Fruit fly (Drosophila melanogaster) Kc167 (cell line): Measurements from ENCODE around the gene CG6236.

ENCODE experiments used
- Myc ChIP-seq: fragments of >200 bp; optimal IDR thresholded peaks from 2 replicates; lab custom pipeline; 2017; ENCODE audit warnings: missing external identifiers
- Sin3A ChIP-seq: fragments of >200 bp; optimal IDR thresholded peaks from 2 replicates; lab custom pipeline; 2018; ENCODE audit warnings: missing external identifiers
- h ChIP-seq: fragments of >200 bp; optimal IDR thresholded peaks from 3 replicates; lab custom pipeline; 2018; ENCODE audit warnings: missing external identifiers
- insv ChIP-seq: fragments of >200 bp; optimal IDR thresholded peaks from 3 replicates; lab custom pipeline; 2018; ENCODE audit warnings: missing external identifiers
- psq ChIP-seq: fragments of >200 bp; optimal IDR thresholded peaks from 2 replicates; lab custom pipeline; 2017; ENCODE audit warnings: missing external identifiers
- ttk ChIP-seq: sonication (Bioruptor generic); optimal IDR thresholded peaks from 2 replicates; lab custom pipeline; 2017; ENCODE audit warnings: missing external identifiers

Gene CG6236

DNA sequence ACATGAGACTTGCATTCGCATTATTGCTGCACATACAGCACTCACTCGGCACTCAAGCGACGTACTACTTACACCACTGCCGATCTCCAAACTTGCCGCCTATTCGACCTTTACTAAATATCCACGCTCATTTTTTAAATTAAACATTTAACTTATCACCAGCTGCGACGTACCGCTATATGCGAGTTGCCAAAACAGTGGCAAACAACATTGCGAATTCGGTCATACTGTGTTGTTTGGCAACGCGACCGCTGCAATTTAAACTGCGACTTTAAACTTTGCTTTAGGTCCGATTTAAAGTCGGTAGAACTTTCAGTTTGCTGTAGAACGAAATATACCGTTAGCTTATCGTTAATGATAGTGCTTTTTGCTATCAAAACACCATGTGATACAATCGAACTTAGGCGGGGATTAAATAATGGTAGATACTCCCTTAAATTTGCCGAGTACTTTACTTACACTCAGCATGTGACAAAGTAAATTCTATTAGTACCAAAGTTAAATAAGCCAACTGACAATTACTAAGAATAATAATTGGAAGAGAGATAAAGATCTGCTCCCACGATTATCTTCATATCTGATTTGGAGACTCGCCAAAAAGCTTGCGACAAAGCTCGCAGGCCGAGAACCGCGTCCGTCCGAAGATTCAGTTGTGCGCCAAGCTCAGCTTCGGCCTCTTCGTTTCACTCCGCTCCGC, at the start of gene CG6236, which contains the start of gene ea:
CG6236 (minus strand) TSS at position 187 of the 697 bp plus-strand sequence.
ea (plus strand) TSS at position 647 of the 697 bp plus-strand sequence.
- TF ChIP-seq insv (lab: Kevin White, UChicago) (no peak), ttk (no peak), psq (no peak), Myc (lab: Kevin White, UChicago) (no peak), h (no peak), Sin3A (no peak)

DNA sequence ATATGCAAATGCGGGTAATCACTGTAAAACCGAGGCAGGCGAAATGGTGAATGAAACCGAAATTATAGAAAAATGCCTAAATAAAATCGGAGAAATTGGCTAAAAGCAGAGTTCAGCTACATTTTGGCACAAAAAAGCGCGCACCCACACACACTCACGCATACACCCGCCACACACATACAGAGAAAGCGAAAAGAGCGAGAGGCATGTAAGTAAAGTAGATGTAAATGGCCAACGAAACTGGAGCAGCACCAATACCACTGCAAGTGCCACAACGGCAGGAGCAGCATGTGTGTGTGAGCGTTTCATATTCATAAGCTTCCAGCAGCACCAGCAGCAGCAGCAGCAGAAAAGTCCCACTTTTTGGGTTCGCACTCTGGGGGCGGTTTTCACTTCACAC, 47.4 kb upstream of the CG6236 start:
- no peak for TF ChIP-seq Myc (lab: Kevin White, UChicago)
- no peak for TF ChIP-seq h
- TF ChIP-seq ttk: no peak
- no peak for TF ChIP-seq Sin3A
- TF ChIP-seq psq: no peak
- TF ChIP-seq insv (lab: Kevin White, UChicago): no peak

DNA sequence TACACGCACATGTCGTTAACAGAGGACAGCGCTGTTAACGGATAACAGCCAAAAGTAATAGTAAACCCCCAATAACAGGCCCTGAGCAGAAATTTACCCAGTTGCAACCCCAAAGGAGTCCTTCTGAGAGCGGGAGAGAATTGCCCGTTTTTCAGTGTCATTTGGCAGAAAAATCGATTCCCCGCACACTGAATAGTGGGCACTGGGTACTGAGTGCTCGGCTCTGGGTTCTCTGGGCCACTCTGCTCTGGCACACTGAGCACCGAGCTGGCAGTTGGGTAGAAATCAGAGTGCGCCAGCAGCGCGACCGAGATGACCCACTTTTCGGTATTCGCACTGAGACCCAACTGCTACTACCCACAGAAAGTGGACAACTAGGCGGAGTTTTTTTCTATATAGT, 46.3 kb upstream of the CG6236 start, which contains the start of gene Rbp:
Rbp (plus strand) TSS at position 239 of the 400 bp plus-strand sequence.
- TF ChIP-seq psq (no peak), insv (lab: Kevin White, UChicago) (no peak), ttk (no peak), Myc (lab: Kevin White, UChicago) (no peak), h (no peak), Sin3A (no peak)

DNA sequence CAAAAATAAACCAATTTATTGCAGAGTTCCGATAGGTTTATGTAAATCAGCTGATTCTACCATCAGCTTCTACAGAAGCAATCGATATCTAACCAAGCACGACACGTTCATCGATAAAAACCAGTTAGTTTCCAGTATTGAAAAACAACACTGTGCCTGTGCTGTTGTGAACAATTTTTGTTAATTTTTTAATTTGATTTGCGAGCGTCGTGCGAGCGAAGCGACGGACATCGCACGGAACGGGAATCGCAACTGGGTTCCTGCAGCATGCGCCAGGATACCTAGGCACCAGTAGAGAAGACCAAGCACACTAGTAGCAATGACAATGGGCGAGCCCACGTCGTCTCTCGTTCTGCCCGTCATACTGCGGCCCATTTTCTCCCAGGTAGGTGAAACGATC, 43.8 kb upstream of the CG6236 start, which contains the start of the genes Ccm3 and CG6136:
Ccm3 (plus strand) TSS at position 125 of the 400 bp plus-strand sequence.
CG6136 (minus strand) TSS at position 380 of the 400 bp plus-strand sequence.
- TF ChIP-seq h: no peak
- TF ChIP-seq psq: no peak
- TF ChIP-seq Myc (lab: Kevin White, UChicago): no peak
- no peak for TF ChIP-seq ttk
- TF ChIP-seq insv (lab: Kevin White, UChicago): no peak
- no peak for TF ChIP-seq Sin3A

DNA sequence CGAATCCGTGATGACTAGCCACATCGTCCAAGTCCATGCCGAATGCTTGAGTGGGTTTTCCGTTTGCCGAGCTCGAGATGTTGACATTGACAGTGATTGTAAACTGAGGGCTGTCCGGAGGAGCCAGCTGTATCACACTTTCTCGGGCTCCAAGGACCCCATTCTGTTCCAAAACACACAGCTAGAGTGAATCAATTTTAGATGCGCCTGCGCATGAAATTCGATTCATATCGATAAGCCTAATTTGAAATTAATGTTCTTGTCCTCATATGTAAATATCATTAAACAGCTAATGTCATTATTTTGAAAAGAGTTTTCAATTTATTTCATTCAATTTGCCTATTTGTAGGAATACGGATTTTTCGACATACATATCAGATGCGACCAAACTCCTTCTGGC, 41.7 kb upstream of the CG6236 start, which contains the start of gene CG14868:
CG14868 (minus strand) TSS at position 204 of the 400 bp plus-strand sequence.
- TF ChIP-seq Myc (lab: Kevin White, UChicago) (no peak), psq (no peak), ttk (no peak)

DNA sequence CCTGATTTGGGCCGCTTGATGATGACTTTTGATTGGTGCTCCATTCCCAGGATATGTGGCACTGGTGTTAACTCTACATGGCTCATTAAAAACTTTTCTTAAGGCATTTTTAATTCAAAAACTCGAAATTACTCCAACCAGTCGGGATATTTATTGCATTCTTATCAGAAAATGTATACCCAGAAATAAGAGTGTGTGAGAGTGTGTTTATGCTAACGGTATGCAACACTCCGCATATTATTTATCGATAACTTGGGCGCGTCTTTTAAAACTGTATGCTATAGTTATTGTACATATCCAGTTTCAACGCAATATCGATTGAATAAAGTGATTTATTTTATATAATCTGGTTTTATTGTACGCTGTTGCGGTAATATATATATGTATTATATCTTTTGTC, 39.4 kb upstream of the CG6236 start, which contains the start of gene CG34404:
CG34404 (minus strand) TSS at position 189 of the 400 bp plus-strand sequence.
- no peak for TF ChIP-seq psq
- TF ChIP-seq Sin3A: no peak
- TF ChIP-seq h: no peak
- no peak for TF ChIP-seq insv (lab: Kevin White, UChicago)
- no peak for TF ChIP-seq ttk
- TF ChIP-seq Myc (lab: Kevin White, UChicago): no peak

DNA sequence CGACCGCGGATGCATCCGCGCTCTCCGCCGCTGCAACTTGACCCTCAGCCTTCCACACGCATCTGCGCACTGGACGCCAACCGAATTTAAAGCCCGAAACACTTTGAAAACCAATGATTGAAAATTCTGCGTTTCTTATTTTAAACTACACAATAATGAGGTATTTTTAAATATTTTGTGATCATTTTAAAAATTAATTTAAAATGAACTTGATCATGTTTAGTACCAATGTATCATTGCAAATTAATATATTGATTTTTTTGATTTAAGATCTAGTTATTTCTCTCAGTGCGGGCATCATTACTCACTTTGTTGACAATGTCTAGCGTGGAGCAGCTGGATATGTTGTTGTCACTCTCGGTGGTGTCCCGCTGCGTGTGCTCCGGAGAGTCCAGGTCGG, 38.8 kb upstream of the CG6236 start:
- TF ChIP-seq psq (no peak), Sin3A (no peak), ttk (no peak), Myc (lab: Kevin White, UChicago) (no peak), h (no peak), insv (lab: Kevin White, UChicago) (no peak)

DNA sequence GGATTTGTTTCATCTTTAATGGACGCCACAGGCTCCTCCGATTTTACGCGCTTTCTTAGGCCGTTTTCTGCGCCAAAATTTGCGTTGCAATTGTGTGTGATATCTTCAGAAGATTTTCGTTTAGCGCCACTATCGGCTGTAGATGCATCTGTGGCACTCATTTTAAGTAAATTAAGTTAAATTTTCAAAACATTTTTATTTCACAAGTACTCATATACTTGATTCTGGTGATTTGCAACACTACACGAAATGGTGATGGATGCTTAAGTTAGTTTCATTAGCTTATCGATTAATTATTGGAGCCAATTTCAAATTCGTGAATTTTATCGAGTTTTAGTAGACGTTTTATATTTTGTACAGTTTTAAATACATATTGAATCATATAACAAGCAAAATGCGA, 35.5 kb upstream of the CG6236 start, which contains the start of gene CG6171:
CG6171 (minus strand) TSS at position 250 of the 400 bp plus-strand sequence.
- TF ChIP-seq Sin3A (no peak), insv (lab: Kevin White, UChicago) (no peak), h (no peak)

DNA sequence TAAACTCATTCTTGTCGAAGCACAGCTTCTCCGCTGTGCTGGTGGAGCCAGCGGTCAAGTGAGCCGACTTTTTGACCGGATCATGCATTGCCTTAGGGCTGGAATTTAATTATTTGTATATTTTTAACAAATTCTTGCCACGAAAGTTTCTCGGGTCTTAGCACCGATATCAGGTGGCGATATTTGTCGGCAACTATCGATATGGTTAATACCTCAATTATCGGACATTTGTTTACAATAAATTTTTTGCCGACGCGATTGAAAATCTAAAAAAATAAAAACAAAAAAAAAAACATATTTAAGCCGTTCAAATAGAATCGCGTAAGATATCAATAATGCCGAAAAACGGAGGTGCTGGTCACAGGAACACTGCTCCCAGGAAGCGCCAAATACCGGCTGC, 33.4 kb upstream of the CG6236 start, which contains the start of the genes Cog2 and Trax:
Cog2 (minus strand) TSS at position 168 of the 400 bp plus-strand sequence.
Trax (plus strand) TSS at position 203 of the 400 bp plus-strand sequence.
- no peak for TF ChIP-seq insv (lab: Kevin White, UChicago)
- no peak for TF ChIP-seq Myc (lab: Kevin White, UChicago)
- no peak for TF ChIP-seq ttk
- no peak for TF ChIP-seq psq
- TF ChIP-seq Sin3A: no peak
- no peak for TF ChIP-seq h

DNA sequence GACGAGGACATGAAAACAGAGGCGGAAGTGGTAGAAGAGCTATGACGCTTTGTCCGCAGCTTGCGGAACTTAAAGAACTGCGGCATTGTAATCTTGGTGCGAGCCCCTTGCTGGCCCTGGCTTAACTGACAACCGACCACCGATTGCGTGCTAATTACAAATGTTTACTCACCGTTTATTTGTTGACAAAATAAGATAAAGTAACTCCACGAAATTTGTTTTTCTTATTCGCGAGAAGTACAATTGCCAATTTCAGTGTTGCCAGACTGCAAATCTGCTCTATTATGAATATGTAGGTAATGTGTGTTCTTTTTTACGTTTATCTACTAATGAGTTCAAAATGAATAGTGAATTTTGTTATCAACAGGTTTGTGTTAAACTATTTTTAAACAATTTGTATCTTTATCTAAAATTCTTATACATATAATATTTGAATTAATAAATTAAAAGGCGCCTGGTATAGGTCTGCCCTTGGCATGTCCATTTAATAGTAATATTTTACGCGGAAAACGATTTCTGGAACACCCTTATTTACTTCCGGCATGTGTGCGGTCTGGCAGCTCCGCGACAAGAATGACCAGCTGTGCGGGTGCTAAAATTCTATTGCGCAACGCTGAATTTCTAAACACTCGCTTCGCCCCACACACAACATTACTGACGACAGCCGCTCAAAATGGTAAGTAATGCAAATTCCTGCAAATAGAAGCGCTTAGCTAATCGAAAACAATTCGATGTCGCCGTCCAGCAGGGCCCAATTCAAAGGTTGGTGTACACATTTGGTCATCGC, 28.8 kb upstream of the CG6236 start, which contains the start of the genes Atg4b and Hibch:
Atg4b (minus strand) TSS at position 280 of the 787 bp plus-strand sequence.
Hibch (plus strand) TSS at position 585 of the 787 bp plus-strand sequence.
- TF ChIP-seq h (no peak), insv (lab: Kevin White, UChicago) (no peak), ttk (no peak), Sin3A (no peak), psq (no peak), Myc (lab: Kevin White, UChicago) (no peak)

DNA sequence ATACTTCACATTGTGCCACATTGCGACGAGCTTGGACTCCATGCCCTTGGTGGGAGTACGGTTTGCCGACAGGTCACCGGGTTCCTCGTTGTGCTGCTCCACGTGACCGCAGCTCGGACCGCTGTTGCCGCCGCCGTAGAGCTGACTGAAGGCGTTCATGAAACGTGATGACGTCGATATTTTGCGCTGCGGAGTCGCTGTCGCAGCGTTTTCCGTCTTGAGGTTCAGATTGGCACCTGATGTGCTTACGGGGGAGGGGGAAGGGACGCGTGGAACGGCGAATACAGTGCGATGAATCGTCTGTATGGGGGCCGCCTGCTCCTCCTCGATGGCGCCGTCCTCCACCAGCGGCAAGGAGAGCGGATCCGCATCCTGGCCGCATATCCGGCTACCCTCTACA, 28.1 kb upstream of the CG6236 start:
- TF ChIP-seq psq (no peak), Myc (lab: Kevin White, UChicago) (no peak), Sin3A (no peak), insv (lab: Kevin White, UChicago) (no peak), ttk (no peak), h (no peak)

DNA sequence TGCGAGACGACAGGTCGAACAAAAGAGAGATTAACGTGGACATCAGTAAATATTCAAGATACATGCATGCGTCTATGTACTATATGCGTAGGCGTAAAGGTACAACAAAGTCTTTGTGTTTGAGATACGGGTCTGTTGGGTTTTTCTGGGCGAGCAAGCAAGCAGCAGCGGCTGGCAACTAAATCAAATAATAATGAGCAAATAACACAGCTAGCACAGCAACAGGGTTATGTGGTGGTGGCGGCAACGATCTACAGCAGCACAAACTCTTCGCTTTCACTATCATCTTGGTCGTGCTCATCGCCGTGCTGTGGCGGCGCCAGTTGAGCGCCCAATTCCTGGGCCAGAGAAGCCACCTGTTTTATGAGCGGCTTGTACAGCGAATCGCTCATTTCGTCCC, 25.9 kb upstream of the CG6236 start:
- no peak for TF ChIP-seq h
- no peak for TF ChIP-seq ttk
- no peak for TF ChIP-seq insv (lab: Kevin White, UChicago)
- TF ChIP-seq Myc (lab: Kevin White, UChicago): no peak
- no peak for TF ChIP-seq Sin3A
- no peak for TF ChIP-seq psq

DNA sequence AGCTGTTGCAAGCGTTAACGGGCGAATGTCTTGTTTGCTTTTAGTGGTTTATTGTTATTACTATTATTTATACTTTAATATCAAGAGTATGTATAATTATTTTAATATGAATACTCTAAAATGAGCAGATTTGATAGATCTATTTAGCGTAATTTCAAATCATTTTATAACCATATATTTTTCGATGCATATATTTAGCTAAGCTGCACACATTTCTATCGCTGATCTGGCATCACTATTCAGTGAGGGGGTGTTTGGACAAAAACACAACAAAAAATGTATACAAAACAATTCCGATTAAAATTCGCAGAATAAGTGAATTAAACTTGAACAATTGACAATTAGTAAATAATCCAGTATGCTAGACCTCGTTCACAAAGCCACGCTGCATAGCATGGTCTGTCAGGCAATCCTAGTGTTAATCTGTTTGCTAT, 22.9 kb upstream of the CG6236 start, which contains the start of the genes Trs33 and Tmtc4:
Trs33 (minus strand) TSS at position 3 of the 434 bp plus-strand sequence.
Tmtc4 (plus strand) TSS at position 233 of the 434 bp plus-strand sequence.
- TF ChIP-seq Sin3A (no peak), h (no peak), Myc (lab: Kevin White, UChicago) (no peak), ttk (no peak), insv (lab: Kevin White, UChicago) (no peak), psq (no peak)
